Worm (Caenorhabditis elegans) whole organism, early embryonic: Measurements from ENCODE around the gene camt-1.

Source experiments
- B0310.2 ChIP-seq: sonication (generic microtip); optimal IDR thresholded peaks from 2 replicates; lab custom pipeline; 2016; ENCODE audit warnings: mild to moderate bottlenecking, missing genetic modification characterization, missing compliant biosample characterization
- F13C5.2 ChIP-seq: sonication (generic microtip); optimal IDR thresholded peaks from 2 replicates; lab custom pipeline; 2017; ENCODE audit warnings: mild to moderate bottlenecking, missing genetic modification characterization, inconsistent platforms, missing compliant biosample characterization
- aly-1 ChIP-seq: sonication (generic microtip); optimal IDR thresholded peaks from 2 replicates; lab custom pipeline; 2016; ENCODE audit warnings: missing genetic modification characterization, missing compliant biosample characterization
- ama-1 ChIP-seq: fragments of 150-350 bp; optimal IDR thresholded peaks from 2 replicates; lab custom pipeline; 2014
- ceh-13 ChIP-seq: fragments of 200-800 bp; sonication (Bioruptor generic); optimal IDR thresholded peaks from 2 replicates; lab custom pipeline; 2018; ENCODE audit warnings: mild to moderate bottlenecking, missing genetic modification characterization, missing compliant biosample characterization
- ceh-36 ChIP-seq: sonication (generic microtip); optimal IDR thresholded peaks from 2 replicates; lab custom pipeline; 2016; ENCODE audit warnings: missing genetic modification characterization, inconsistent platforms, missing compliant biosample characterization
- ets-7 ChIP-seq: sonication (generic microtip); optimal IDR thresholded peaks from 2 replicates; lab custom pipeline; 2016; ENCODE audit warnings: missing genotype, missing genetic modification characterization, missing compliant biosample characterization
- flt-1 ChIP-seq: fragments of 200-800 bp; sonication (Bioruptor generic); IDR thresholded peaks from 2 replicates; pipeline ENCODE4 v1.3.6; 2022; ENCODE audit warnings: missing genetic modification characterization, missing compliant biosample characterization
- hmbx-1 ChIP-seq: sonication (generic microtip); optimal IDR thresholded peaks from 2 replicates; lab custom pipeline; 2016; ENCODE audit warnings: mild to moderate bottlenecking, missing genetic modification characterization, missing compliant biosample characterization
- hmg-4 ChIP-seq: fragments of 200-800 bp; sonication (Bioruptor generic); optimal IDR thresholded peaks from 2 replicates; lab custom pipeline; 2018; ENCODE audit warnings: mild to moderate bottlenecking, missing genetic modification characterization, missing compliant biosample characterization
- hnd-1 ChIP-seq: sonication (generic microtip); optimal IDR thresholded peaks from 2 replicates; lab custom pipeline; 2016; ENCODE audit warnings: missing genetic modification characterization, missing compliant biosample characterization
- pes-1 ChIP-seq: fragments of 200-800 bp; sonication (Bioruptor generic); IDR thresholded peaks from 2 replicates; pipeline ENCODE4 v1.3.6; 2022; ENCODE audit warnings: missing genetic modification reagents, missing genetic modification characterization, missing compliant biosample characterization
- scrt-1 ChIP-seq: fragments of 200-800 bp; sonication (Bioruptor generic); IDR thresholded peaks from 2 replicates; pipeline ENCODE4 v1.3.6; 2022; ENCODE audit warnings: missing genetic modification characterization, missing compliant biosample characterization
- sea-1 ChIP-seq: fragments of 200-800 bp; sonication (Bioruptor generic); conservative IDR thresholded peaks from 2 replicates; pipeline ENCODE4 v1.3.6; 2022; ENCODE audit warnings: missing genetic modification characterization, missing compliant biosample characterization
- tbx-11 ChIP-seq: fragments of 200-800 bp; sonication (Bioruptor generic); IDR thresholded peaks from 2 replicates; pipeline ENCODE4 v1.3.6; 2022; ENCODE audit warnings: missing genetic modification characterization, missing compliant biosample characterization
- tbx-37 ChIP-seq: fragments of 200-800 bp; sonication (Bioruptor generic); conservative IDR thresholded peaks from 2 replicates; pipeline ENCODE4 v1.3.6; 2022; ENCODE audit warnings: missing genetic modification reagents, missing genetic modification characterization, missing compliant biosample characterization
- tra-4 ChIP-seq: sonication (generic microtip); optimal IDR thresholded peaks from 2 replicates; lab custom pipeline; 2017; ENCODE audit warnings: missing genetic modification characterization, missing compliant biosample characterization

The camt-1 gene

DNA sequence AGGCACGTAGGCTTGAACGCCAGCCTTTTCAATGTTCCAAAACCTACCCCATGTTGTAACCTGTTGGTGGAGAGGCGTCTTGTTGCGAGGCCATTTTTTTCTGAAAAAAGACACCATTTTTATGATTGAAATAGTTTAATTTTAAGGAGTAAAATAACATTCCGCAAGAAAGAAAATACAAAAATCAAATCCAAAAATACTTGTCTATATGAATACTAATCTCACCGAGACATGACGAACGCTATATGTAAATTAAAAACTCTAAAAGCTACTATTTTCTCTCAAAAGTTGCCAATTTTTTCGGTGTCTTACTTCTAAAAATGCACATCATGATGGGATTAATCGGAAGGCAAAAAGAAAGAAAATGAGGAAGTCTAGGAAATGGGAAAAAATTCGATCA lies 22.9 kb downstream of the camt-1 start, which contains the start of gene T05C1.2:
TSS of gene T05C1.2 (minus strand) at position 101 of the 400 bp plus-strand sequence.
- TF ChIP-seq flt-1 (GFP tag; lab: Robert Waterston, UW) (no peak), ets-7 (no peak), hnd-1 (no peak), hmg-4 (GFP tag; lab: Kevin White, UChicago) (no peak)

DNA sequence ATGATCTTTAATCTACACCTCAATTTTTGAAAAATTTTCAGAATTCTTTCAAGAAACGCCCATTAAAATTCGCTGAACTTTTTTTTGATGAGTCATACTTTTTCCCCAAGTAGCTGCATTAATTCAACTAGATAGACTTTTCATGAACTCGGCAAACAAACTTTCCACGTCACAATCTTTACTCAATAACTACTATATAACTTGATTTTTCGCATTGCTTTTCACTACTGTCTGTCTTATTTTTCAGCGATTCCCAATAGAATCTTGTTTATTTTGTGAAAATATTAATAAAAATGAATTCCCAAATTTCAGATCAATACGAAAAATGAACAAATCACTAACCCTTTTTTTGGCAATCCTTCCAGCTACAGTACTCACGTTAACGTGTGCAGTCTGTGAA lies 26.6 kb downstream of the camt-1 start, which contains the start of gene T05C1.1:
TSS of gene T05C1.1 (plus strand) at position 301 of the 400 bp plus-strand sequence.
- TF ChIP-seq tra-4 (no peak), hmg-4 (GFP tag; lab: Kevin White, UChicago) (no peak), ama-1 (lab: Kevin White, UChicago) (no peak), ets-7 (no peak), scrt-1 (GFP tag; lab: Robert Waterston, UW) (no peak), flt-1 (GFP tag; lab: Robert Waterston, UW) (no peak), tbx-11 (GFP tag; lab: Robert Waterston, UW) (no peak), B0310.2 (tag; lab: Kevin White, UChicago) (no peak), pes-1 (no peak), sea-1 (GFP tag; lab: Robert Waterston, UW) (no peak), hmbx-1 (tag; lab: Kevin White, UChicago) (no peak), F13C5.2 (tag; lab: Kevin White, UChicago) (no peak), ceh-13 (GFP tag; lab: Kevin White, UChicago) (no peak), ceh-36 (tag; lab: Kevin White, UChicago) (no peak), hnd-1 (no peak), tbx-37 (GFP tag; lab: Robert Waterston, UW) (no peak), aly-1 (no peak)

DNA sequence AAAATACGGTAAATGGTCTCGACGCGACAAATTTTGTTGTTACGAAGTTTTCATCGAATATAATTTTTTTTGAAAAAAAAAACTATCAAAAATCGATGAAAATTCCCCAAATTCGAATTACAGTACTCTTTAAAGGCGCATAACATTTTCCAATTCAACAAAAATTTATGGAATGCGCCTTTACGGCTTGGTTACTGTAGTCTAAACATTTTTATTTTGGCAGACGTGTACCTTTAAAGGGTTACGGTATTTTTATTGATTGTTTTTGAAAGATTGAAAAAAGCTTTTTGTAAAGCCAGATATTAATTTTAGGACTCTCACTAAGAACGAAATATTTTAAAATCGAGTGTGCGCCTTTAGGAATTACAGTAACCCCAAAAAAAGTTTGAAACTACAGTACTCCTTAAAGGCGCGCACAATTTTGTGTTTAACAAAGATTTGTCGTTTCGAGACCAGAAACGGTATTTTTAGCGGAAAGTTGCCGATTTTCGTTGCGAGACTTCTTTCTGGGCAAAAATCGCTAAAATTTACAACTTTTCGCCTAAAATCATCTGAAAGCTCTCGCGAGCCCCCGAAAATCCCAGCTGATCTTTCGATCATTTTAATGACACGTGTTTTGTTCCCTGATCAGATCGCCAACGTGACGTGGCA lies 30.8 kb downstream of the camt-1 start:
- TF ChIP-seq hnd-1 (no peak), ets-7 (no peak), F13C5.2 (tag; lab: Kevin White, UChicago) (no peak), tbx-11 (GFP tag; lab: Robert Waterston, UW) (no peak), pes-1 (no peak), tbx-37 (GFP tag; lab: Robert Waterston, UW) (no peak), tra-4 (no peak), B0310.2 (tag; lab: Kevin White, UChicago) (no peak), hmbx-1 (tag; lab: Kevin White, UChicago) (no peak), flt-1 (GFP tag; lab: Robert Waterston, UW) (no peak), sea-1 (GFP tag; lab: Robert Waterston, UW) (no peak), ceh-13 (GFP tag; lab: Kevin White, UChicago) (no peak)

DNA sequence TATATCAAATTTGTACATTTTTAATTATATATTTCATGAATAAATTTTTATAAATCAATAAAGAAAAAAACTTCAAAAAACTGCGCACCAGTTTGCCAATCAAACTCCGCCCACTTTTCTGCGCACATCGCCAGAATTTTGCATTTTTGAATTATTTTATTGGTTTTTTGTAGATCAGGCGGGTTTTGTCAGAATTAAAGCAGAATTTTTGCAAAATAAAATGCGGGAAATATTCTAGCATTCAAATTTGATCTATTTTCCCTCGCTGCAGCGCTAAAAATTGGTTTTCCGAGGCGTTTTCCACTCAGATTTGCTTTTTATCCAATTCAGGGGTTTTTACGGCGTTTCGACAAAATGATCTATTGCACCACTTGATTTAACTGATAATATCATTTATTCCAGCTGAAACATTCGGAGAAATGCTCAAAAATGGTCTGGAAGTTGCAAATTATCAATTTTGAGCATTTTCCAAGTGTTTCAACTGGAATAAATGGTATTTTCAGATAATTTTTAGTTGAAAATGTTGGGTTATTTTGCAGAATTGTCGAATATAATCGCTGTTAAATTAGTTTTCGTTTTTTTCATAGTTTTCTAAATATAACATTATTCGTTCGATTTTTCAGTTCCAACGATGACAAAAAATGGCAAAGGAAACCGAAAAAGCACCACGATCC lies 33.8 kb downstream of the camt-1 start, which contains the start of gene W06B4.1:
TSS of gene W06B4.1 (plus strand) at position 624 of the 674 bp plus-strand sequence.
- TF ChIP-seq tbx-37 (GFP tag; lab: Robert Waterston, UW) (no peak), tbx-11 (GFP tag; lab: Robert Waterston, UW) (no peak), ets-7 (no peak), tra-4 (no peak), sea-1 (GFP tag; lab: Robert Waterston, UW) (no peak), F13C5.2 (tag; lab: Kevin White, UChicago) (no peak), flt-1 (GFP tag; lab: Robert Waterston, UW) (no peak)

DNA sequence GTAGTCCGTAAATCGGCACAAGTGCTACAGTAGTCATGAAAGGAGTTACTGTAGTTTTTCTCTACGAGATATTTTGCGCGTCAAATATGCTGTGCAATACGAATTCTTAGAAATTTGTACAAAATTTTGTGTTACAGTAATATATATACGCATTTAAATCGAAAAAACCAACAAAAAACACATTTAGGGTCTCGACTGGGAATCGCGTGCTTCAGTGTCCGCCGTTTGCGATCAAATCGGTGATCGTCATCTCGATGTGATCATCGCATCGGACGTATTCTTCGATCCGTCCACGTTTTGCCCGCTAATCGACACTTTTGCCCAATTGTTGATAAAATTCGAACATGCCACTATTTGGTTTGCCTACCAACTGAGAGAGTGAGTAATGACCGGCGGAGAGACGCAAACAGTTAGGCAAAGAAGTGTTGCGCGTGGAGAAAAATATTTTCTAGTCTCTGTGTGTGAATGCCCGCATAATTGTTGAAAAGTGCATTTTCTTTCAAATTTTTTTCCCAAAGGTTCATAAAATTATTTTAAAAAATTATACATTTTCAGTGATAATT lies 36.0 kb downstream of the camt-1 start:
- TF ChIP-seq ama-1 (lab: Kevin White, UChicago) (no peak), flt-1 (GFP tag; lab: Robert Waterston, UW) (no peak), hnd-1 (no peak), sea-1 (GFP tag; lab: Robert Waterston, UW) (no peak), ceh-36 (tag; lab: Kevin White, UChicago) (no peak), ets-7 (no peak), tbx-37 (GFP tag; lab: Robert Waterston, UW) (no peak), B0310.2 (tag; lab: Kevin White, UChicago) (no peak), scrt-1 (GFP tag; lab: Robert Waterston, UW) (no peak), ceh-13 (GFP tag; lab: Kevin White, UChicago) (no peak), tbx-11 (GFP tag; lab: Robert Waterston, UW) (no peak), hmg-4 (GFP tag; lab: Kevin White, UChicago) (no peak), pes-1 (no peak), tra-4 (no peak), F13C5.2 (tag; lab: Kevin White, UChicago) (no peak), aly-1 (no peak), hmbx-1 (tag; lab: Kevin White, UChicago) (no peak)

DNA sequence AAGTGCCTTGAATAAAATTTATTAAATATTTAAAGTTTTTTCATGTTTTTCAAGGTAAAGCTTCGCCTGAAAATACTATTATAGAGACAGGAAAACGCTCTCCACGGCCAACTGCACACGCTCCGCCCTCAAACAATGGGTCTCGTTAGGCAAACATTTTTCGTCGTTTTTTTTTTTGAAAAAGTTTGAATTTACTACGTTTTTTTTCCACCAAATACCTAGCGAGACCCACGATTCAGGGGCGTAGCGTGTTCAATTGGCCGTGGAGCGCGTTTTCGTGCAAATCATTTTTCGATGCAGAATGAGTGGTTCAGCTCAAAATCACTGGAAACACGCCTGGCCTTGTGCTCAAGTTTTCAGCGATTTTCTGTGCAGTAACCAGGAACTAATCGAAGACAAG lies 37.1 kb downstream of the camt-1 start, which contains the start of gene W06B4.2:
TSS of gene W06B4.2 (plus strand) at position 301 of the 400 bp plus-strand sequence.
- TF ChIP-seq ceh-36 (tag; lab: Kevin White, UChicago) = no peak
- TF ChIP-seq hmg-4 (GFP tag; lab: Kevin White, UChicago) = no peak
- no peak for TF ChIP-seq ets-7
- no peak for TF ChIP-seq aly-1
- no peak for TF ChIP-seq hnd-1
- no peak for TF ChIP-seq flt-1 (GFP tag; lab: Robert Waterston, UW)
- no peak for TF ChIP-seq ceh-13 (GFP tag; lab: Kevin White, UChicago)
- no peak for TF ChIP-seq pes-1
- TF ChIP-seq tbx-11 (GFP tag; lab: Robert Waterston, UW) = no peak
- no peak for TF ChIP-seq F13C5.2 (tag; lab: Kevin White, UChicago)
- TF ChIP-seq sea-1 (GFP tag; lab: Robert Waterston, UW) = no peak
- TF ChIP-seq ama-1 (lab: Kevin White, UChicago) = no peak
- TF ChIP-seq scrt-1 (GFP tag; lab: Robert Waterston, UW) = no peak
- TF ChIP-seq tra-4 = no peak
